Fruit fly (Drosophila melanogaster): ENCODE results near the gene CG34404.

The CG34404 gene

dm6 chr3R:15408131-15408731 is 40.8 kb upstream of the CG34404 start, which contains the start of gene Atx2 (continued):
- TF ChIP-seq GATAe (GFP tag; conservative IDR thresholded peaks at IDR 0.05) = no peak
- no peak for TF ChIP-seq Optix (GFP tag; IDR thresholded peaks at IDR 0.05)
- TF ChIP-seq her (GFP tag; optimal IDR thresholded peaks at IDR 0.05) = peak; percentile 55
- no peak for TF ChIP-seq CG30431 (GFP tag; optimal IDR thresholded peaks at IDR 0.05)
- no peak for TF ChIP-seq prd (optimal IDR thresholded peaks at IDR 0.05)
- TF ChIP-seq prd (GFP tag; IDR thresholded peaks at IDR 0.05) = 0 out of 3 replicates have a peak, but pooled peaks have one; percentile 25
- TF ChIP-seq sob (GFP tag; IDR thresholded peaks at IDR 0.05) = peak; percentile 57; the same call in 1 of the 2 replicates
- peak; percentile 60; the same call in 1 of the 2 replicates for TF ChIP-seq klu (GFP tag; IDR thresholded peaks at IDR 0.05)
- peak; percentile 29; the same call in 1 of the 2 replicates for TF ChIP-seq Atf6 (GFP tag; IDR thresholded peaks at IDR 0.05)
- TF ChIP-seq gcm2 (GFP tag; optimal IDR thresholded peaks at IDR 0.05) = no peak
- TF ChIP-seq sima (GFP tag; optimal IDR thresholded peaks at IDR 0.05) = no peak
- peak; percentile 75 for TF ChIP-seq Ets97D (GFP tag; optimal IDR thresholded peaks at IDR 0.05)
- peak; percentile 52 for TF ChIP-seq CG8478 (optimal IDR thresholded peaks at IDR 0.05)
- no peak for TF ChIP-seq CG10321 (GFP tag; IDR thresholded peaks at IDR 0.05)
- peak; percentile 30 for TF ChIP-seq sug (tag; optimal IDR thresholded peaks at IDR 0.05)
- TF ChIP-seq CG3847 (GFP tag; IDR thresholded peaks at IDR 0.05) = peak; percentile 66
- peak; percentile 95 for TF ChIP-seq mld (GFP tag; IDR thresholded peaks at IDR 0.05; ENCODE audit: partially characterized antibody)
- peak; percentile 9 for TF ChIP-seq gem (tag; optimal IDR thresholded peaks at IDR 0.05)
- no peak for TF ChIP-seq Poxn (GFP tag; IDR thresholded peaks at IDR 0.05)
- no peak for TF ChIP-seq Kr (GFP tag; optimal IDR thresholded peaks at IDR 0.05)
- no peak for TF ChIP-seq Doc2 (GFP tag; IDR thresholded peaks at IDR 0.05)
- peak; percentile 55 for TF ChIP-seq Deaf1 (tag; optimal IDR thresholded peaks at IDR 0.05)
- TF ChIP-seq CG17186 (GFP tag; optimal IDR thresholded peaks at IDR 0.05) = peak; percentile 97
- TF ChIP-seq CG12744 (GFP tag; optimal IDR thresholded peaks at IDR 0.05) = no peak
- no peak for TF ChIP-seq crol (GFP tag; IDR thresholded peaks at IDR 0.05)
- TF ChIP-seq CG34422 (GFP tag; IDR thresholded peaks at IDR 0.05) = no peak; the same call in 2 of the 3 replicates
- 0 out of 3 replicates have a peak, but pooled peaks have one; percentile 42 for TF ChIP-seq CG2199 (GFP tag; IDR thresholded peaks at IDR 0.05)
- TF ChIP-seq CG4707 (GFP tag; optimal IDR thresholded peaks at IDR 0.05) = no peak
- no peak for TF ChIP-seq eyg (GFP tag; optimal IDR thresholded peaks at IDR 0.05)
- no peak for TF ChIP-seq dan (GFP tag; IDR thresholded peaks at IDR 0.05)
- peak; percentile 82 for TF ChIP-seq CG42726 (GFP tag; IDR thresholded peaks at IDR 0.05; ENCODE audit: partially characterized antibody)
- TF ChIP-seq fd96Cb (tag; optimal IDR thresholded peaks at IDR 0.05) = no peak
- peak; percentile 17 for TF ChIP-seq CG7839 (tag; optimal IDR thresholded peaks at IDR 0.05)
- peak; percentile 96 for TF ChIP-seq CG10267 (tag; optimal IDR thresholded peaks at IDR 0.05)
- peak; percentile 57 for TF ChIP-seq jumu (GFP tag; optimal IDR thresholded peaks at IDR 0.05)
- peak; percentile 70 for TF ChIP-seq dm (GFP tag; optimal IDR thresholded peaks at IDR 0.05)
- no peak for TF ChIP-seq CG14965 (GFP tag; optimal IDR thresholded peaks at IDR 0.05; ENCODE audit: borderline replicate concordance)
- TF ChIP-seq CG31441 (GFP tag; IDR thresholded peaks at IDR 0.05) = 0 out of 2 replicates have a peak, but pooled peaks have one; percentile 21
- no peak for TF ChIP-seq CG16779 (GFP tag; IDR thresholded peaks at IDR 0.05)
- peak; percentile 56 for TF ChIP-seq trem (tag; optimal IDR thresholded peaks at IDR 0.05)
- TF ChIP-seq ac (GFP tag; optimal IDR thresholded peaks at IDR 0.05) = no peak
- peak; percentile 59 for TF ChIP-seq CG12155 (GFP tag; optimal IDR thresholded peaks at IDR 0.05)
- TF ChIP-seq CG6689 (GFP tag; IDR thresholded peaks at IDR 0.05) = no peak
- 0 out of 2 replicates have a peak, but pooled peaks have one; percentile 21 for TF ChIP-seq ara (GFP tag; IDR thresholded peaks at IDR 0.05)
- peak; percentile 10 for TF ChIP-seq maf-S (GFP tag; optimal IDR thresholded peaks at IDR 0.05)
- no peak for TF ChIP-seq CG31388 (GFP tag; optimal IDR thresholded peaks at IDR 0.05)
- TF ChIP-seq Dp (GFP tag; optimal IDR thresholded peaks at IDR 0.05) = peak; percentile 97
- peak; percentile 92 for TF ChIP-seq CG6791 (GFP tag; IDR thresholded peaks at IDR 0.05; ENCODE audit: partially characterized antibody)
- TF ChIP-seq chn (GFP tag; optimal IDR thresholded peaks at IDR 0.05) = peak; percentile 3
- TF ChIP-seq knrl (GFP tag; IDR thresholded peaks at IDR 0.05; ENCODE audit: partially characterized antibody) = peak; percentile 95
- peak; percentile 94 for TF ChIP-seq unc-4 (GFP tag; IDR thresholded peaks at IDR 0.05; ENCODE audit: partially characterized antibody)
